Fruit fly (Drosophila melanogaster) whole organism, embryonic: Measurements from ENCODE around the gene CG34244.

Experiments
- Abd-B ChIP-seq: fragments of 200-800 bp; sonication (Bioruptor generic); optimal IDR thresholded peaks from 2 replicates; lab custom pipeline; 2018; ENCODE audit warnings: missing biosample characterization, mild to moderate bottlenecking, missing genetic modification characterization, moderate library complexity
- Asciz ChIP-seq: fragments of 200-800 bp; sonication (Bioruptor generic); optimal IDR thresholded peaks from 2 replicates; lab custom pipeline; 2017; ENCODE audit warnings: missing biosample characterization, mild to moderate bottlenecking, missing genetic modification characterization, missing genetic modification reagents
- Atf-2 ChIP-seq: fragments of 200-800 bp; sonication (Bioruptor generic); optimal IDR thresholded peaks from 2 replicates; lab custom pipeline; 2016; ENCODE audit warnings: missing biosample characterization, missing genetic modification characterization
- CG10565 ChIP-seq: fragments of 200-800 bp; sonication (Bioruptor generic); optimal IDR thresholded peaks from 3 replicates; lab custom pipeline; 2016; ENCODE audit warnings: missing biosample characterization, mild to moderate bottlenecking, missing genetic modification characterization
- CG13424 ChIP-seq: fragments of 200-800 bp; sonication (Bioruptor generic); optimal IDR thresholded peaks from 2 replicates; lab custom pipeline; 2019; ENCODE audit warnings: missing biosample characterization, mild to moderate bottlenecking, missing genetic modification characterization, moderate library complexity
- CG13775 ChIP-seq: fragments of 200-800 bp; sonication (Bioruptor generic); optimal IDR thresholded peaks from 3 replicates; lab custom pipeline; 2017; ENCODE audit warnings: missing biosample characterization, mild to moderate bottlenecking, missing genetic modification characterization
- CG15269 ChIP-seq: fragments of 200-800 bp; sonication (Bioruptor generic); optimal IDR thresholded peaks from 2 replicates; lab custom pipeline; 2018; ENCODE audit warnings: missing biosample characterization, mild to moderate bottlenecking, missing genetic modification characterization, moderate library complexity
- CG16815 ChIP-seq: fragments of 200-800 bp; sonication (Bioruptor generic); optimal IDR thresholded peaks from 3 replicates; lab custom pipeline; 2017; ENCODE audit warnings: missing biosample characterization, mild to moderate bottlenecking, missing genetic modification characterization
- CG30020 ChIP-seq: fragments of 200-800 bp; optimal IDR thresholded peaks from 2 replicates; lab custom pipeline; 2019; ENCODE audit warnings: missing biosample characterization, mild to moderate bottlenecking, missing genetic modification characterization, moderate library complexity
- CG31388 ChIP-seq: fragments of 200-800 bp; sonication (Bioruptor generic); optimal IDR thresholded peaks from 2 replicates; lab custom pipeline; 2016; ENCODE audit warnings: missing biosample characterization, missing genetic modification characterization
- CG4730 ChIP-seq: fragments of 200-800 bp; sonication (Bioruptor generic); IDR thresholded peaks from 2 replicates; pipeline ENCODE4 v1.3.6; 2022; ENCODE audit warnings: missing biosample characterization, missing genetic modification characterization
- CG8359 ChIP-seq: fragments of 200-800 bp; sonication (Bioruptor generic); optimal IDR thresholded peaks from 2 replicates; lab custom pipeline; 2017; ENCODE audit warnings: missing biosample characterization, mild to moderate bottlenecking, missing genetic modification characterization, borderline replicate concordance
- CG8388 ChIP-seq: fragments of 200-800 bp; sonication (Bioruptor generic); optimal IDR thresholded peaks from 2 replicates; lab custom pipeline; 2019; ENCODE audit warnings: missing biosample characterization, mild to moderate bottlenecking, missing genetic modification characterization, moderate library complexity
- CG9817 ChIP-seq: fragments of 200-800 bp; sonication (Bioruptor generic); optimal IDR thresholded peaks from 2 replicates; lab custom pipeline; 2018; ENCODE audit warnings: missing biosample characterization, mild to moderate bottlenecking, missing genetic modification characterization, moderate library complexity
- CG9932 ChIP-seq: fragments of 200-800 bp; sonication (Bioruptor generic); IDR thresholded peaks from 2 replicates; pipeline ENCODE4 v1.3.6; 2022; ENCODE audit warnings: missing biosample characterization, missing genetic modification characterization
- Camta ChIP-seq: fragments of 200-800 bp; sonication (Bioruptor generic); optimal IDR thresholded peaks from 2 replicates; lab custom pipeline; 2016; ENCODE audit warnings: missing biosample characterization, missing genetic modification characterization
- Chrac-16 ChIP-seq: fragments of 200-800 bp; sonication (Bioruptor generic); optimal IDR thresholded peaks from 3 replicates; lab custom pipeline; 2016; ENCODE audit warnings: missing biosample characterization, missing genetic modification characterization
- Deaf1 ChIP-seq: fragments of 200-800 bp; optimal IDR thresholded peaks from 3 replicates; lab custom pipeline; 2019; ENCODE audit warnings: missing biosample characterization, mild to moderate bottlenecking, missing genetic modification characterization, moderate library complexity
- Dek ChIP-seq: fragments of 200-800 bp; sonication (Bioruptor generic); optimal IDR thresholded peaks from 3 replicates; lab custom pipeline; 2019; ENCODE audit warnings: missing biosample characterization, mild to moderate bottlenecking, missing genetic modification characterization, moderate library complexity
- ERR ChIP-seq: fragments of 200-800 bp; sonication (Bioruptor generic); optimal IDR thresholded peaks from 2 replicates; lab custom pipeline; 2016; ENCODE audit warnings: missing biosample characterization, missing genetic modification characterization
- HHEX ChIP-seq: fragments of 200-800 bp; sonication (Bioruptor generic); optimal IDR thresholded peaks from 3 replicates; lab custom pipeline; 2017; ENCODE audit warnings: missing biosample characterization, mild to moderate bottlenecking, missing genetic modification characterization, missing genetic modification reagents
- HLH3B ChIP-seq: fragments of 200-800 bp; sonication (Bioruptor generic); IDR thresholded peaks from 2 replicates; pipeline ENCODE4 v1.3.6; 2022; ENCODE audit warnings: missing biosample characterization, missing genetic modification characterization
- HLH54F ChIP-seq: fragments of 200-800 bp; sonication (Bioruptor generic); optimal IDR thresholded peaks from 3 replicates; lab custom pipeline; 2016; ENCODE audit warnings: missing biosample characterization, missing genetic modification characterization
- Hand ChIP-seq: fragments of 200-800 bp; sonication (Bioruptor generic); optimal IDR thresholded peaks from 2 replicates; lab custom pipeline; 2017; ENCODE audit warnings: mild to moderate bottlenecking, missing biosample characterization, missing genetic modification reagents, missing genetic modification characterization
- Mes4 ChIP-seq: fragments of 200-800 bp; sonication (Bioruptor generic); optimal IDR thresholded peaks from 2 replicates; lab custom pipeline; 2016; ENCODE audit warnings: missing biosample characterization, missing genetic modification characterization
- Optix ChIP-seq: fragments of 200-800 bp; sonication (Bioruptor generic); IDR thresholded peaks from 3 replicates; pipeline ENCODE4 v1.3.6; 2022; ENCODE audit warnings: missing biosample characterization, missing genetic modification characterization
- PHDP ChIP-seq: fragments of 200-800 bp; sonication (Bioruptor generic); optimal IDR thresholded peaks from 3 replicates; lab custom pipeline; 2018; ENCODE audit warnings: missing biosample characterization, mild to moderate bottlenecking, missing genetic modification characterization, moderate library complexity
- Rfx ChIP-seq: fragments of 200-800 bp; sonication (Bioruptor generic); IDR thresholded peaks from 2 replicates; pipeline ENCODE4 v1.3.6; 2022; ENCODE audit warnings: missing biosample characterization, missing genetic modification characterization
- Rx ChIP-seq: fragments of 200-800 bp; sonication (Bioruptor generic); IDR thresholded peaks from 2 replicates; pipeline ENCODE4 v1.3.6; 2022; ENCODE audit warnings: missing biosample characterization, missing genetic modification characterization
- Sry-β ChIP-seq: fragments of 200-800 bp; sonication (Bioruptor generic); optimal IDR thresholded peaks from 2 replicates; lab custom pipeline; 2018; ENCODE audit warnings: missing biosample characterization, mild to moderate bottlenecking, missing genetic modification characterization, moderate library complexity
- Tbp ChIP-seq: fragments of >200 bp; optimal IDR thresholded peaks from 2 replicates; lab custom pipeline; 2018; ENCODE audit warnings: missing biosample characterization, missing genetic modification characterization
- chinmo ChIP-seq: fragments of 200-800 bp; sonication (Bioruptor generic); IDR thresholded peaks from 4 replicates; pipeline ENCODE4 v1.3.6; 2022; ENCODE audit warnings: missing biosample characterization, missing genetic modification characterization; ENCODE audit not compliant: partially characterized antibody
- chn ChIP-seq: fragments of 200-800 bp; sonication (Bioruptor generic); optimal IDR thresholded peaks from 2 replicates; lab custom pipeline; 2016; ENCODE audit warnings: missing biosample characterization, missing genetic modification characterization
- crc ChIP-seq: fragments of 200-800 bp; sonication (Bioruptor generic); optimal IDR thresholded peaks from 2 replicates; lab custom pipeline; 2016; ENCODE audit warnings: missing biosample characterization, missing genetic modification characterization
- dm ChIP-seq: fragments of 200-800 bp; sonication (Bioruptor generic); optimal IDR thresholded peaks from 3 replicates; lab custom pipeline; 2016; ENCODE audit warnings: missing biosample characterization, missing genetic modification characterization
- dmrt99B ChIP-seq: fragments of 200-800 bp; sonication (Bioruptor generic); optimal IDR thresholded peaks from 2 replicates; lab custom pipeline; 2018; ENCODE audit warnings: missing biosample characterization, mild to moderate bottlenecking, missing genetic modification characterization, moderate library complexity
- gcm ChIP-seq: fragments of 200-800 bp; sonication (Bioruptor generic); optimal IDR thresholded peaks from 2 replicates; lab custom pipeline; 2019; ENCODE audit warnings: missing biosample characterization, mild to moderate bottlenecking, missing genetic modification characterization, moderate library complexity
- jumu ChIP-seq: fragments of 200-800 bp; sonication (Bioruptor generic); optimal IDR thresholded peaks from 3 replicates; lab custom pipeline; 2016; ENCODE audit warnings: missing biosample characterization, missing genetic modification characterization
- lbe ChIP-seq: fragments of 200-800 bp; sonication (Bioruptor generic); optimal IDR thresholded peaks from 2 replicates; lab custom pipeline; 2016; ENCODE audit warnings: missing biosample characterization, mild to moderate bottlenecking, missing genetic modification characterization
- lov ChIP-seq, 2 experiments: fragments of 200-800 bp in 1 of 2; fragments of >200 bp in 1 of 2; sonication (Bioruptor generic) in 1 of 2; IDR thresholded peaks in 1 of 2; optimal IDR thresholded peaks in 1 of 2; 2 replicates in 1 of 2; 3 replicates in 1 of 2; pipeline versions ENCODE4 v1.3.6 to Lab custom; 2017 to 2022; ENCODE audit warnings: missing biosample characterization in 1 of 2, missing genetic modification characterization in 1 of 2
- mld ChIP-seq: fragments of 200-800 bp; sonication (Bioruptor generic); IDR thresholded peaks from 3 replicates; pipeline ENCODE4 v1.3.6; 2022; ENCODE audit warnings: missing biosample characterization, missing genetic modification characterization; ENCODE audit not compliant: partially characterized antibody
- org-1 ChIP-seq: fragments of 200-800 bp; sonication (Bioruptor generic); optimal IDR thresholded peaks from 2 replicates; lab custom pipeline; 2017; ENCODE audit warnings: missing biosample characterization, missing genetic modification characterization
- phol ChIP-seq: fragments of 200-800 bp; sonication (Bioruptor generic); optimal IDR thresholded peaks from 3 replicates; lab custom pipeline; 2018; ENCODE audit warnings: missing biosample characterization, mild to moderate bottlenecking, missing genetic modification characterization, moderate library complexity
- pros ChIP-seq: fragments of 200-800 bp; sonication (Bioruptor generic); optimal IDR thresholded peaks from 3 replicates; lab custom pipeline; 2019; ENCODE audit warnings: missing biosample characterization, mild to moderate bottlenecking, missing genetic modification characterization, moderate library complexity
- psq ChIP-seq: fragments of 200-800 bp; sonication (Bioruptor generic); optimal IDR thresholded peaks from 2 replicates; lab custom pipeline; 2017; ENCODE audit warnings: missing biosample characterization, missing genetic modification characterization
- row ChIP-seq: fragments of 200-800 bp; sonication (Bioruptor generic); IDR thresholded peaks from 3 replicates; pipeline ENCODE4 v1.3.6; 2022; ENCODE audit warnings: missing biosample characterization, missing genetic modification characterization
- stc ChIP-seq: fragments of 200-800 bp; sonication (Bioruptor generic); IDR thresholded peaks from 2 replicates; pipeline ENCODE4 v1.3.6; 2022; ENCODE audit warnings: missing biosample characterization, missing genetic modification characterization
- trem ChIP-seq: fragments of 200-800 bp; optimal IDR thresholded peaks from 3 replicates; lab custom pipeline; 2019; ENCODE audit warnings: missing biosample characterization, mild to moderate bottlenecking, missing genetic modification characterization, moderate library complexity
- wor ChIP-seq: fragments of 200-800 bp; sonication (Bioruptor generic); IDR thresholded peaks from 2 replicates; pipeline ENCODE4 v1.3.6; 2022; ENCODE audit warnings: missing biosample characterization, missing genetic modification characterization
- z ChIP-seq: fragments of 200-800 bp; sonication (Bioruptor generic); IDR thresholded peaks from 3 replicates; pipeline ENCODE4 v1.3.6; 2022; ENCODE audit warnings: missing biosample characterization, missing genetic modification characterization

CG34244 gene

dm6 chr3L:14219422-14219853 lies 16.3 kb downstream of the CG34244 start (continued):
- TF ChIP-seq chinmo (GFP tag; lab: Robert Waterston, UW) = peak; percentile 86; the same call in 3 of the 4 replicates
- TF ChIP-seq lov (optimal IDR thresholded peaks at IDR 0.05; lab: Kevin White, UChicago) = no peak
- TF ChIP-seq lov (GFP tag; IDR thresholded peaks at IDR 0.05; lab: Robert Waterston, UW) = 0 out of 3 replicates have a peak, but pooled peaks have one; percentile 54
- TF ChIP-seq z = no peak
- no peak for TF ChIP-seq phol (tag; lab: Kevin White, UChicago)
- TF ChIP-seq CG13424 (tag; lab: Kevin White, UChicago) = no peak
- TF ChIP-seq Dek (tag; lab: Kevin White, UChicago) = no peak
- TF ChIP-seq Optix (GFP tag; lab: Robert Waterston, UW) = no peak
- no peak for TF ChIP-seq CG9932 (GFP tag; lab: Robert Waterston, UW)
- no peak for TF ChIP-seq HHEX (GFP tag; lab: Kevin White, UChicago)
- TF ChIP-seq psq (GFP tag; lab: Kevin White, UChicago) = no peak
- no peak for TF ChIP-seq Hand (GFP tag; lab: Kevin White, UChicago)
- no peak for TF ChIP-seq Abd-B (GFP tag; lab: Kevin White, UChicago)
- TF ChIP-seq CG10565 (GFP tag; lab: Kevin White, UChicago) = no peak
- TF ChIP-seq Mes4 (GFP tag; lab: Kevin White, UChicago) = no peak
- TF ChIP-seq Deaf1 = no peak
- TF ChIP-seq trem (tag; lab: Kevin White, UChicago) = peak; percentile 12
- no peak for TF ChIP-seq crc
- no peak for TF ChIP-seq HLH54F
- TF ChIP-seq jumu = no peak
- TF ChIP-seq org-1 (GFP tag; lab: Kevin White, UChicago) = no peak
- TF ChIP-seq PHDP (tag; lab: Kevin White, UChicago) = no peak
- no peak for TF ChIP-seq Camta (GFP tag; lab: Kevin White, UChicago)
- TF ChIP-seq Rx = no peak
- no peak for TF ChIP-seq lbe
- no peak for TF ChIP-seq row (GFP tag; lab: Robert Waterston, UW)
- TF ChIP-seq pros (GFP tag; lab: Kevin White, UChicago) = no peak
- TF ChIP-seq Chrac-16 = no peak
- TF ChIP-seq CG9817 (tag; lab: Kevin White, UChicago) = no peak
- TF ChIP-seq stc = 0 out of 2 replicates have a peak, but pooled peaks have one; percentile 20
- TF ChIP-seq CG8359 (GFP tag; lab: Kevin White, UChicago) = no peak
- no peak for TF ChIP-seq CG15269 (tag; lab: Kevin White, UChicago)
- TF ChIP-seq wor = no peak
- TF ChIP-seq gcm (GFP tag; lab: Kevin White, UChicago) = no peak
- no peak for TF ChIP-seq CG16815 (GFP tag; lab: Kevin White, UChicago)
- TF ChIP-seq dm (GFP tag; lab: Kevin White, UChicago) = no peak
- TF ChIP-seq chn (GFP tag; lab: Kevin White, UChicago) = no peak
- TF ChIP-seq mld (GFP tag; lab: Robert Waterston, UW) = peak; percentile 24; the same call in 1 of the 3 replicates
- no peak for TF ChIP-seq Atf-2
- TF ChIP-seq Sry-β (GFP tag; lab: Kevin White, UChicago) = no peak
- no peak for TF ChIP-seq CG31388
- TF ChIP-seq Rfx = 0 out of 2 replicates have a peak, but pooled peaks have one; percentile 23
- TF ChIP-seq CG8388 (GFP tag; lab: Kevin White, UChicago) = no peak
- peak; percentile 14; the same call in 1 of the 2 replicates for TF ChIP-seq HLH3B (GFP tag; lab: Robert Waterston, UW)
- no peak for TF ChIP-seq CG13775 (GFP tag; lab: Kevin White, UChicago)
- TF ChIP-seq CG30020 (tag; lab: Kevin White, UChicago) = no peak
- peak; percentile 36 for TF ChIP-seq dmrt99B (tag; lab: Kevin White, UChicago)
- TF ChIP-seq ERR = no peak
- TF ChIP-seq CG4730 (GFP tag; lab: Robert Waterston, UW) = no peak
- TF ChIP-seq Tbp (GFP tag; lab: Kevin White, UChicago) = no peak
- peak; percentile 21 for TF ChIP-seq Asciz (GFP tag; lab: Kevin White, UChicago)
